Fruit fly (Drosophila melanogaster) whole organism, wandering third instar larva: ENCODE measurements around the gene CG34462.

Source experiments
- Abd-B ChIP-seq: fragments of >200 bp; optimal IDR thresholded peaks from 2 replicates; lab custom pipeline; 2017; ENCODE audit warnings: missing biosample characterization, missing genetic modification characterization
- CG32264 ChIP-seq: fragments of 200-800 bp; sonication (Bioruptor generic); optimal IDR thresholded peaks from 2 replicates; lab custom pipeline; 2016; ENCODE audit warnings: missing biosample characterization, missing genetic modification characterization
- Dfd ChIP-seq: fragments of >200 bp; optimal IDR thresholded peaks from 2 replicates; lab custom pipeline; 2017; ENCODE audit warnings: missing biosample characterization, missing genetic modification characterization
- Dif ChIP-seq: fragments of 200-275, 200-300 bp; sonication (Bioruptor generic); optimal IDR thresholded peaks from 2 replicates; lab custom pipeline; 2018; ENCODE audit warnings: missing biosample characterization, missing genetic modification characterization; ENCODE audit not compliant: partially characterized antibody
- GATAd ChIP-seq: sonication (Bioruptor generic); optimal IDR thresholded peaks from 2 replicates; lab custom pipeline; 2016; ENCODE audit warnings: missing biosample characterization, missing genetic modification characterization
- HLH106 ChIP-seq: fragments of 200-800 bp; optimal IDR thresholded peaks from 3 replicates; lab custom pipeline; 2019; ENCODE audit warnings: missing biosample characterization, mild to moderate bottlenecking, missing genetic modification characterization, moderate library complexity
- Hnf4 ChIP-seq: fragments of 200-800 bp; sonication (Bioruptor generic); optimal IDR thresholded peaks from 2 replicates; lab custom pipeline; 2016; ENCODE audit warnings: missing biosample characterization, mild to moderate bottlenecking, missing genetic modification characterization
- Hr78 ChIP-seq: fragments of >200 bp; optimal IDR thresholded peaks from 2 replicates; lab custom pipeline; 2017; ENCODE audit warnings: missing biosample characterization, missing genetic modification characterization
- Mio ChIP-seq: sonication (Bioruptor generic); optimal IDR thresholded peaks from 2 replicates; lab custom pipeline; 2016; ENCODE audit warnings: missing biosample characterization, missing genetic modification characterization
- Myc ChIP-seq: fragments of >200 bp; optimal IDR thresholded peaks from 2 replicates; lab custom pipeline; 2017
- N ChIP-seq: fragments of >200 bp; optimal IDR thresholded peaks from 2 replicates; lab custom pipeline; 2018; ENCODE audit warnings: missing biosample characterization, missing external identifiers, missing genetic modification characterization
- OdsH ChIP-seq: fragments of 200-800 bp; sonication (Bioruptor generic); optimal IDR thresholded peaks from 2 replicates; lab custom pipeline; 2016; ENCODE audit warnings: missing biosample characterization, mild to moderate bottlenecking, missing genetic modification characterization
- Rel ChIP-seq, 2 experiments: fragments of 200-800 bp; sonication (Bioruptor generic) in 1 of 2; optimal IDR thresholded peaks; 2 replicates in 1 of 2; 3 replicates in 1 of 2; lab custom pipeline; 2016 to 2019; ENCODE audit warnings: mild to moderate bottlenecking in 2 of 2, missing biosample characterization in 2 of 2, missing genetic modification characterization in 2 of 2, moderate library complexity in 1 of 2
- Vsx2 ChIP-seq: fragments of 200-300, 225-300 bp; sonication (Bioruptor generic); optimal IDR thresholded peaks from 2 replicates; lab custom pipeline; 2018; ENCODE audit warnings: missing biosample characterization, missing genetic modification characterization; ENCODE audit not compliant: partially characterized antibody
- dl ChIP-seq, 2 experiments: fragments of 175-275, 200-275 bp in 1 of 2; fragments of 200-275 bp in 1 of 2; sonication (Bioruptor generic); optimal IDR thresholded peaks; lab custom pipeline; 2018; ENCODE audit warnings: mild to moderate bottlenecking in 2 of 2, missing biosample characterization in 2 of 2, missing genetic modification characterization in 2 of 2, moderate library complexity in 2 of 2; ENCODE audit not compliant: partially characterized antibody in 2 of 2, insufficient read depth in 1 of 2
- dmrt93B ChIP-seq: fragments of 200-800 bp; sonication (Bioruptor generic); optimal IDR thresholded peaks from 2 replicates; lab custom pipeline; 2018; ENCODE audit warnings: missing biosample characterization, mild to moderate bottlenecking, missing genetic modification characterization
- foxo ChIP-seq, 2 experiments: fragments of 200-800 bp; sonication (Bioruptor generic); optimal IDR thresholded peaks; 2 replicates in 1 of 2; 3 replicates in 1 of 2; lab custom pipeline; 2016 to 2017; ENCODE audit warnings: missing biosample characterization in 2 of 2, missing genetic modification characterization in 2 of 2
- h ChIP-seq: fragments of 200-800 bp; sonication (Bioruptor generic); optimal IDR thresholded peaks from 3 replicates; lab custom pipeline; 2016; ENCODE audit warnings: missing biosample characterization, mild to moderate bottlenecking, missing genetic modification characterization
- jim ChIP-seq: fragments of 175-275, 200-325 bp; sonication (Bioruptor generic); optimal IDR thresholded peaks from 2 replicates; lab custom pipeline; 2016; ENCODE audit warnings: missing biosample characterization, mild to moderate bottlenecking, missing genetic modification characterization
- lola ChIP-seq: fragments of >200 bp; optimal IDR thresholded peaks from 2 replicates; lab custom pipeline; 2017; ENCODE audit warnings: missing biosample characterization, missing genetic modification characterization
- pan ChIP-seq: fragments of >200 bp; optimal IDR thresholded peaks from 2 replicates; lab custom pipeline; 2017
- rgr ChIP-seq: fragments of 200-800 bp; sonication (Bioruptor generic); optimal IDR thresholded peaks from 3 replicates; lab custom pipeline; 2016; ENCODE audit warnings: missing biosample characterization, mild to moderate bottlenecking, missing genetic modification characterization
- sage ChIP-seq: fragments of 200-800 bp; sonication (Bioruptor generic); optimal IDR thresholded peaks from 2 replicates; lab custom pipeline; 2016; ENCODE audit warnings: missing biosample characterization, mild to moderate bottlenecking, missing genetic modification characterization
- usp ChIP-seq: fragments of >200 bp; optimal IDR thresholded peaks from 2 replicates; lab custom pipeline; 2017; ENCODE audit warnings: missing biosample characterization, missing genetic modification characterization
- woc ChIP-seq: sonication (Bioruptor generic); optimal IDR thresholded peaks from 2 replicates; lab custom pipeline; 2016; ENCODE audit warnings: missing biosample characterization, mild to moderate bottlenecking, missing genetic modification characterization

CG34462 gene

DNA sequence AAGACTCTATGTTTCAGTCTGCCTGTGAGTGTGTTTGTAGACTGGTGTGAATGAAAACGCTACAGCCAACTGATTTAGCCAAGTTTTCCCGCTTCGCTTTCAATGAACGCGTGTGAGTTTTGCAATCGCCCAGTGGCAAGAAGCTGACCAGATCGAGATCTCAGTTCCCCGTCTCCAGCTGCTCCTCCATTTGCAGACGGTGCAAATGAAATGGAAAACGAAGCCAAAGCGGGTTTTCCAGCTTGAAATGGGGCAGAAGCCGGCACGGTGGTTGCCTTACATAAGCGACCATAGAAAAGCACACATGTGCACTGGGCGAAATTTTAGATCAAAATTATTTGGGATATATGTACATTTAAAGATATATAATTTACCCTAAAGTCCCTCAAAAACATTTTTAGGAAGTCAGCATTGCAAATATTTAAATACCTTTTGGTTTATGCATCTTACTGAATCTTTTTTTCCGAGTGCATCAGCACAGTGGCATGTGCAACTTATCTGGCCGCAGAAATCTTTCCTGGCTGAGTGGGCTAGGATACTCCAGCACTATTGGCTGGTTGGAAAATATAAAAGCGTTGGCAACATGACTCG, 9.4 kb upstream of the CG34462 start, which contains the start of gene CG43059:
Gene CG43059, minus strand, starts transcription at position 51 of the 591 bp plus-strand sequence.
- TF ChIP-seq Hnf4 (GFP tag; lab: Kevin White, UChicago) (no peak), N (GFP tag; lab: Kevin White, UChicago) (no peak), Hr78 (GFP tag; lab: Kevin White, UChicago) (no peak), Rel (GFP tag; optimal IDR thresholded peaks at IDR 0.05; lab: Kevin White, UChicago) (no peak), Rel (tag; optimal IDR thresholded peaks at IDR 0.05; lab: Kevin White, UChicago) (no peak), dl (GFP tag; optimal IDR thresholded peaks at IDR 0.05; lab: Kevin White, UChicago; ENCODE audit: insufficient read depth in 1 of 2, partially characterized antibody in 2 of 2) (no peak), Mio (GFP tag; lab: Kevin White, UChicago) (no peak)
- TF ChIP-seq, all 38 proteins: peak for 0

DNA sequence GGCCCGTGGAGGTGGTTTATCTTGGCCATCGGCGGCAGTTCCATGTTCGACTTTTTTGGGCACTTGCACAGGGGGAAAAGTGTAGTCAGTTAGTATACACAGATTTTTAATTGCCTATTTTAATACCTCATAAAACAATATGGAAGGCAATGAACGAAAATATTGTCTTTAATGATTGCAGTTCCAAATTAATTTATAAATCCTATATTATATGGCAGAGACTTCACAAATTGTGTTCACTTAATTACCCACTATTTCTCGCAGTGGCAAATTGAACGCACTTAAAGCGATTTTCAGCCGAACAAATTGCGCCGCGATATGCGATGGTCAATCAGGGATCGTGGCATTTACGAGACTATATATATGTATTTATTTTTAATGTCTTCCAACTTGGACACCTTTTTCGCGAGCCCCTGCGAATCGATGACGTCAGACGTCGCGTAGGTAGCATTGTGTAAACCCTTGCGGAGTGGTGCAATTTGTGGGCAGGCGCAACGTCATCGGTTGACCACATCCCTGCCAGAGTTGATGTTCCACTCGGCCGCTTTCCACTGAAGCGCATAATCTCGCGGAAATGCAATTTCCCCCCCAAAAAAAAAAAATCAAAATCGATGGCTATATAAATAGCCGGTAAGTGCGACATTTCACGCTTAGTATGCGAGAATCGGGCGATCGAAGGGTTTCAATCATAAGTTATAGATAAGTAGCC, 8.1 kb upstream of the CG34462 start, which contains the start of gene CG13670:
Gene CG13670, plus strand, starts transcription at position 659 of the 709 bp plus-strand sequence.
- TF ChIP-seq h (GFP tag; lab: Kevin White, UChicago) (peak; percentile 37), Vsx2 (GFP tag; lab: Kevin White, UChicago) (no peak), jim (GFP tag; lab: Kevin White, UChicago) (no peak), Dfd (GFP tag; lab: Kevin White, UChicago) (no peak), Hnf4 (GFP tag; lab: Kevin White, UChicago) (no peak), HLH106 (tag; lab: Kevin White, UChicago) (peak; percentile 28), usp (no peak), dmrt93B (GFP tag; lab: Kevin White, UChicago) (peak; percentile 8), lola (GFP tag; lab: Kevin White, UChicago) (no peak), OdsH (GFP tag; lab: Kevin White, UChicago) (no peak), Abd-B (GFP tag; lab: Kevin White, UChicago) (no peak), rgr (GFP tag; lab: Kevin White, UChicago) (no peak), sage (GFP tag; lab: Kevin White, UChicago) (no peak)

DNA sequence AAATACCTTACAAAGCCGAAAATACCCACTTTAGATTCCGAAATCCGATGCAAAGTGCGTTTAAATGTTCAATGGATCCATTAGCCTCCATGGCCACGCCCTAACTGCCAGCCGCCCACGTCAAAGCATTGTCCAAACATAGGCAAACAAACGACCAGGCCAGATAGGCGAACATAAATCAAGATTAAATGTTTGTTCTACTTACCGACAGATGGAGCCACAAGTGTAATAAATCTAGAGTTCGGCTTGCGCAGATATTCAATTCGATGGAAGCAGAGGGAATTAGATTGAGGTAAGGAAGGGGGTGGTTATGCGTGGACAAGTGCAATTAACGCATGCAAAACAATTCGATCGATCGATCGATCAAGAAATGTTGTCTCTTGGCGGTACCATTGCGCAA, 4.6 kb upstream of the CG34462 start:
- TF ChIP-seq foxo (GFP tag; optimal IDR thresholded peaks at IDR 0.05; lab: Kevin White, UChicago) = no peak
- TF ChIP-seq, all 38 proteins: peak for 0

DNA sequence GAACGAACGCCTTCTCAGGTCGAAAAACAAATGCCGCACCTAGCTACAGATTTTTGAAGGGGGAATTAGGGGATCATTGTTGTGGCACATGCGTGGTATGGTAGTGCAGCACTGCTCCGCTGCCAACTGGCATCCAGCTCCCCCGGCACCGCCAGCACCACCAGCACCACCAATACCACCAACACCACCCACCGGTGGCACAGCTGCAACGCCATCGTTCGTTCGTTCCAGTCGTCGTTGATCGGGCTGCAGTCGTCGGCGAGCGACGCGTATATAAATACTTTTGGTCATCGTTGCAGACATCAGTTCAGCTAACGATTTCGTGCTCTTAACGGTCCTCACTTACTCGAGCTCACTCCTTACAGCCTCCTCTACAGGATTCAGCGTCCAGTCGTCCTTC, 2.8 kb upstream of the CG34462 start, which contains the start of gene CG34461:
Gene CG34461, plus strand, starts transcription at position 301 of the 400 bp plus-strand sequence.
- TF ChIP-seq pan (lab: Kevin White, UChicago) (no peak), Abd-B (GFP tag; lab: Kevin White, UChicago) (no peak), woc (GFP tag; lab: Kevin White, UChicago) (no peak), rgr (GFP tag; lab: Kevin White, UChicago) (no peak), Mio (GFP tag; lab: Kevin White, UChicago) (no peak)

DNA sequence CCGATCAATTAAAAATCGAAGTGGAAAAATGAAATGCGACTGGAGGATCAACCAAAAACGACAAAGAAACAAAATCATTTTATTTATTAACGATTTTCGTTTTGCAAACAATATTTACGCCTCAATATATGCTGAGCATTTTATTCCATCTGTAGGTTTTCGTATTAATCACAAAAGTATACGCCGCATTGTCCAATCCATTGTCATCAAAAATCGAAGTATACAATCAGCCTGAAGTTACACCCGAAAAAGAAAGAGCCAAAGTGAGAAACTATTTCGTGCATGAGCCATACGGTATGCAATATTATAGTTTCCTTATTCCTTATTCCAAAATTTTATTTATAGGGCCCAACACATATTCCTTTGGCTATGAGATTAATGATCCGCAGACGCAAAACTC, 622 bp downstream of the CG34462 start:
- TF ChIP-seq Abd-B (GFP tag; lab: Kevin White, UChicago) (no peak), Dif (GFP tag; lab: Kevin White, UChicago) (peak; percentile 54), Hnf4 (GFP tag; lab: Kevin White, UChicago) (no peak), CG32264 (GFP tag; lab: Kevin White, UChicago) (no peak), HLH106 (tag; lab: Kevin White, UChicago) (no peak), Vsx2 (GFP tag; lab: Kevin White, UChicago) (peak; percentile 79), OdsH (GFP tag; lab: Kevin White, UChicago) (no peak), usp (no peak), h (GFP tag; lab: Kevin White, UChicago) (no peak), Myc (lab: Kevin White, UChicago) (peak; percentile 96), N (GFP tag; lab: Kevin White, UChicago) (peak; percentile 89), dmrt93B (GFP tag; lab: Kevin White, UChicago) (no peak), woc (GFP tag; lab: Kevin White, UChicago) (no peak), GATAd (GFP tag; lab: Kevin White, UChicago) (no peak), sage (GFP tag; lab: Kevin White, UChicago) (no peak), Rel (GFP tag; optimal IDR thresholded peaks at IDR 0.05; lab: Kevin White, UChicago) (no peak), Rel (tag; optimal IDR thresholded peaks at IDR 0.05; lab: Kevin White, UChicago) (no peak), foxo (GFP tag; optimal IDR thresholded peaks at IDR 0.05; lab: Kevin White, UChicago) (no peak)
- TF ChIP-seq, all 38 proteins: peak for 4
